Worm (Caenorhabditis elegans) whole organism, late embryonic: ENCODE measurements around the gene aat-6.

Experiments used
- C08G9.2 ChIP-seq: sonication (generic microtip); optimal IDR thresholded peaks from 2 replicates; lab custom pipeline; 2016; ENCODE audit warnings: mild to moderate bottlenecking, missing genetic modification characterization, moderate library complexity, missing compliant biosample characterization
- F13H6.1 ChIP-seq: sonication (generic microtip); optimal IDR thresholded peaks from 2 replicates; lab custom pipeline; 2016; ENCODE audit warnings: missing genetic modification characterization, missing compliant biosample characterization
- K09A11.1 ChIP-seq: sonication (generic microtip); optimal IDR thresholded peaks from 2 replicates; lab custom pipeline; 2017; ENCODE audit warnings: antibody characterized with exemption, mild to moderate bottlenecking, missing genetic modification characterization, missing compliant biosample characterization; ENCODE audit not compliant: insufficient read depth
- T23F11.4 ChIP-seq: fragments of 200-800 bp; sonication (Bioruptor generic); optimal IDR thresholded peaks from 2 replicates; lab custom pipeline; 2018; ENCODE audit warnings: mild to moderate bottlenecking, missing genetic modification characterization, missing compliant biosample characterization
- ahr-1 ChIP-seq: sonication (generic microtip); optimal IDR thresholded peaks from 2 replicates; lab custom pipeline; 2016; ENCODE audit warnings: missing genetic modification characterization, missing compliant biosample characterization
- ceh-14 ChIP-seq: sonication (generic microtip); optimal IDR thresholded peaks from 2 replicates; lab custom pipeline; 2016; ENCODE audit warnings: missing genotype, missing genetic modification characterization, missing compliant biosample characterization
- ceh-18 ChIP-seq: sonication (generic microtip); optimal IDR thresholded peaks from 2 replicates; lab custom pipeline; 2016; ENCODE audit warnings: missing genetic modification characterization, missing compliant biosample characterization
- ceh-19 ChIP-seq: fragments of 200-800 bp; sonication (Bioruptor generic); optimal IDR thresholded peaks from 2 replicates; lab custom pipeline; 2018; ENCODE audit warnings: mild to moderate bottlenecking, missing genetic modification characterization, missing compliant biosample characterization
- ceh-2 ChIP-seq: sonication (generic microtip); optimal IDR thresholded peaks from 2 replicates; lab custom pipeline; 2016; ENCODE audit warnings: missing genotype, missing genetic modification characterization, missing compliant biosample characterization
- ceh-22 ChIP-seq: sonication (generic microtip); optimal IDR thresholded peaks from 2 replicates; lab custom pipeline; 2017; ENCODE audit warnings: missing biosample characterization, missing genetic modification characterization
- ceh-31 ChIP-seq: sonication (generic microtip); optimal IDR thresholded peaks from 2 replicates; lab custom pipeline; 2016; ENCODE audit warnings: missing genetic modification characterization, missing compliant biosample characterization
- ceh-34 ChIP-seq: sonication (generic microtip); optimal IDR thresholded peaks from 2 replicates; lab custom pipeline; 2016; ENCODE audit warnings: mild to moderate bottlenecking, missing genetic modification characterization, missing compliant biosample characterization
- ceh-48 ChIP-seq: sonication (generic microtip); optimal IDR thresholded peaks from 2 replicates; lab custom pipeline; 2016; ENCODE audit warnings: missing genetic modification characterization, inconsistent platforms, missing compliant biosample characterization
- che-1 ChIP-seq: sonication (generic microtip); optimal IDR thresholded peaks from 2 replicates; lab custom pipeline; 2016; ENCODE audit warnings: mild to moderate bottlenecking, missing genetic modification characterization, missing compliant biosample characterization
- dmd-4 ChIP-seq: sonication (generic microtip); optimal IDR thresholded peaks from 2 replicates; lab custom pipeline; 2016; ENCODE audit warnings: borderline replicate concordance, missing genetic modification characterization, missing compliant biosample characterization
- dve-1 ChIP-seq: sonication (generic microtip); optimal IDR thresholded peaks from 2 replicates; lab custom pipeline; 2017; ENCODE audit warnings: antibody characterized with exemption, mild to moderate bottlenecking, missing genetic modification characterization, missing compliant biosample characterization
- elt-2 ChIP-seq: sonication (generic microtip); optimal IDR thresholded peaks from 2 replicates; lab custom pipeline; 2016; ENCODE audit warnings: missing genetic modification reagents, missing genetic modification characterization, missing compliant biosample characterization
- ets-4 ChIP-seq: sonication (generic microtip); optimal IDR thresholded peaks from 2 replicates; lab custom pipeline; 2016; ENCODE audit warnings: missing genetic modification characterization, missing compliant biosample characterization
- eyg-1 ChIP-seq: sonication (generic microtip); optimal IDR thresholded peaks from 2 replicates; lab custom pipeline; 2016; ENCODE audit warnings: missing genotype, missing genetic modification characterization, missing compliant biosample characterization
- fax-1 ChIP-seq: sonication (generic microtip); optimal IDR thresholded peaks from 2 replicates; lab custom pipeline; 2016; ENCODE audit warnings: missing genotype, missing genetic modification characterization, missing compliant biosample characterization
- fkh-10 ChIP-seq: fragments of 150-350 bp; optimal IDR thresholded peaks from 2 replicates; lab custom pipeline; 2014; ENCODE audit warnings: missing biosample characterization, missing genetic modification reagents, missing genetic modification characterization
- fkh-6 ChIP-seq: sonication (generic microtip); optimal IDR thresholded peaks from 2 replicates; lab custom pipeline; 2016; ENCODE audit warnings: missing genetic modification characterization, missing compliant biosample characterization
- gmeb-2 ChIP-seq: sonication (generic microtip); optimal IDR thresholded peaks from 2 replicates; lab custom pipeline; 2016; ENCODE audit warnings: missing genetic modification characterization, inconsistent platforms, missing compliant biosample characterization
- hlh-13 ChIP-seq: fragments of 200-800 bp; sonication (Bioruptor generic); optimal IDR thresholded peaks from 2 replicates; lab custom pipeline; 2018; ENCODE audit warnings: mild to moderate bottlenecking, missing genetic modification characterization, missing compliant biosample characterization
- lim-6 ChIP-seq: sonication (generic microtip); optimal IDR thresholded peaks from 2 replicates; lab custom pipeline; 2016; ENCODE audit warnings: missing genetic modification characterization, missing compliant biosample characterization
- nfya-1 ChIP-seq: sonication (generic microtip); optimal IDR thresholded peaks from 2 replicates; lab custom pipeline; 2017; ENCODE audit warnings: missing genetic modification characterization, mild to moderate bottlenecking, missing compliant biosample characterization, antibody characterized with exemption, moderate library complexity
- nhr-232 ChIP-seq: sonication (generic microtip); optimal IDR thresholded peaks from 2 replicates; lab custom pipeline; 2016; ENCODE audit warnings: missing genetic modification characterization, missing compliant biosample characterization
- pag-3 ChIP-seq: sonication (generic microtip); optimal IDR thresholded peaks from 2 replicates; lab custom pipeline; 2016; ENCODE audit warnings: missing compliant biosample characterization, missing genetic modification characterization, borderline replicate concordance
- pat-9 ChIP-seq: fragments of 200-800 bp; sonication (Bioruptor generic); optimal IDR thresholded peaks from 2 replicates; lab custom pipeline; 2018; ENCODE audit warnings: mild to moderate bottlenecking, missing genetic modification characterization, moderate library complexity, missing compliant biosample characterization
- pax-1 ChIP-seq: fragments of 150-350 bp; optimal IDR thresholded peaks from 2 replicates; lab custom pipeline; 2014; ENCODE audit warnings: missing biosample characterization, missing genetic modification characterization
- pha-4 ChIP-seq: fragments of 150-350 bp; optimal IDR thresholded peaks from 2 replicates; lab custom pipeline; 2018; ENCODE audit warnings: missing biosample characterization, missing genetic modification reagents, missing genetic modification characterization
- ref-2 ChIP-seq: sonication (generic microtip); optimal IDR thresholded peaks from 2 replicates; lab custom pipeline; 2016; ENCODE audit warnings: missing genetic modification characterization, missing compliant biosample characterization
- rnt-1 ChIP-seq: sonication (generic microtip); optimal IDR thresholded peaks from 2 replicates; lab custom pipeline; 2016; ENCODE audit warnings: missing genetic modification characterization, missing compliant biosample characterization
- sdc-2 ChIP-seq: sonication (generic microtip); optimal IDR thresholded peaks from 2 replicates; lab custom pipeline; 2016; ENCODE audit warnings: missing genotype, missing genetic modification characterization, missing compliant biosample characterization
- sox-2 ChIP-seq: fragments of 200-800 bp; sonication (Bioruptor generic); IDR thresholded peaks from 2 replicates; pipeline ENCODE4 v1.3.6; 2022; ENCODE audit warnings: missing genetic modification reagents, missing genetic modification characterization, missing compliant biosample characterization
- tbx-2 ChIP-seq: sonication (generic microtip); optimal IDR thresholded peaks from 2 replicates; lab custom pipeline; 2016; ENCODE audit warnings: missing genetic modification characterization, missing compliant biosample characterization
- unc-42 ChIP-seq: sonication (generic microtip); optimal IDR thresholded peaks from 2 replicates; lab custom pipeline; 2016; ENCODE audit warnings: missing genotype, missing genetic modification characterization, missing compliant biosample characterization
- unc-55 ChIP-seq: sonication (generic microtip); optimal IDR thresholded peaks from 2 replicates; lab custom pipeline; 2017; ENCODE audit warnings: missing biosample characterization, missing genetic modification reagents, missing genetic modification characterization
- unc-86 ChIP-seq: sonication (generic microtip); optimal IDR thresholded peaks from 2 replicates; lab custom pipeline; 2016; ENCODE audit warnings: missing genetic modification characterization, missing compliant biosample characterization
- ztf-16 ChIP-seq: sonication (generic microtip); optimal IDR thresholded peaks from 2 replicates; lab custom pipeline; 2017; ENCODE audit warnings: missing genetic modification characterization, missing compliant biosample characterization

The aat-6 gene

ce11 chrV:11446297-11446696 lies 24.2 kb downstream of the aat-6 start, which contains the start of gene mig-17:
mig-17 (plus strand) TSS chrV:11446685.
- TF ChIP-seq K09A11.1 (tag; lab: Kevin White, UChicago), result no peak
- no peak for TF ChIP-seq ets-4 (tag; lab: Kevin White, UChicago)
- TF ChIP-seq unc-42 (tag; lab: Kevin White, UChicago), result peak; percentile 85
- peak; percentile 36 for TF ChIP-seq unc-55 (GFP tag; lab: Kevin White, UChicago)
- no peak for TF ChIP-seq elt-2 (tag; lab: Kevin White, UChicago)

ce11 chrV:11445375-11445774 lies 25.1 kb downstream of the aat-6 start:
- no peak for TF ChIP-seq fkh-6 (tag; lab: Kevin White, UChicago)
- TF ChIP-seq hlh-13, result no peak
- TF ChIP-seq ztf-16 (tag; lab: Kevin White, UChicago), result no peak
- TF ChIP-seq che-1, result no peak
- TF ChIP-seq pag-3 (tag; lab: Kevin White, UChicago), result no peak
- TF ChIP-seq tbx-2 (tag; lab: Kevin White, UChicago), result peak; percentile 39
- no peak for TF ChIP-seq dmd-4 (tag; lab: Kevin White, UChicago)
- TF ChIP-seq ceh-18 (tag; lab: Kevin White, UChicago), result peak; percentile 6
- TF ChIP-seq ceh-31 (tag; lab: Kevin White, UChicago), result peak; percentile 51
- TF ChIP-seq sox-2 (GFP tag; lab: Robert Waterston, UW), result no peak
- TF ChIP-seq ceh-19, result peak; percentile 49
- TF ChIP-seq ceh-48, result peak; percentile 89
- peak; percentile 69 for TF ChIP-seq nfya-1 (tag; lab: Kevin White, UChicago)
- no peak for TF ChIP-seq eyg-1
- TF ChIP-seq pax-1 (tag; lab: Kevin White, UChicago), result no peak
- TF ChIP-seq ceh-2 (tag; lab: Kevin White, UChicago), result no peak
- TF ChIP-seq dve-1 (tag; lab: Kevin White, UChicago), result no peak
- TF ChIP-seq ref-2 (tag; lab: Kevin White, UChicago), result peak; percentile 62
- TF ChIP-seq F13H6.1 (tag; lab: Kevin White, UChicago), result peak; percentile 28
- peak; percentile 17 for TF ChIP-seq C08G9.2 (tag; lab: Kevin White, UChicago)
- TF ChIP-seq ceh-34 (tag; lab: Kevin White, UChicago), result peak; percentile 39
- no peak for TF ChIP-seq T23F11.4 (GFP tag; lab: Kevin White, UChicago)
- TF ChIP-seq sdc-2 (tag; lab: Kevin White, UChicago), result peak; percentile 7
- no peak for TF ChIP-seq unc-86 (tag; lab: Kevin White, UChicago)
- TF ChIP-seq unc-42 (tag; lab: Kevin White, UChicago), result peak; percentile 40
- TF ChIP-seq ceh-14 (tag; lab: Kevin White, UChicago), result peak; percentile 44
- TF ChIP-seq lim-6, result no peak

- no peak for TF ChIP-seq fkh-10 (GFP tag; lab: Kevin White, UChicago)
- TF ChIP-seq ceh-2 (tag; lab: Kevin White, UChicago), result no peak
- no peak for TF ChIP-seq gmeb-2 (tag; lab: Kevin White, UChicago)
- no peak for TF ChIP-seq pat-9 (tag; lab: Kevin White, UChicago)
- TF ChIP-seq C08G9.2 (tag; lab: Kevin White, UChicago), result no peak
- no peak for TF ChIP-seq fax-1 (tag; lab: Kevin White, UChicago)
- no peak for TF ChIP-seq T23F11.4 (GFP tag; lab: Kevin White, UChicago)
- TF ChIP-seq nhr-232 (tag; lab: Kevin White, UChicago), result no peak
- TF ChIP-seq ceh-22 (tag; lab: Kevin White, UChicago), result no peak
- no peak for TF ChIP-seq rnt-1 (tag; lab: Kevin White, UChicago)
- TF ChIP-seq K09A11.1 (tag; lab: Kevin White, UChicago), result no peak
- TF ChIP-seq ahr-1 (tag; lab: Kevin White, UChicago), result no peak
- TF ChIP-seq unc-86 (tag; lab: Kevin White, UChicago), result no peak
- no peak for TF ChIP-seq pha-4
These were observed 27.0 kb downstream of the aat-6 start, which contains the start of gene F57B7.2 for ce11 chrV:11443503-11443902. F57B7.2 (minus strand) TSS chrV:11443603.
